Worm (Caenorhabditis elegans) whole organism, young adult: ENCODE results near the gene gtl-2.
"Not testable (repeated sequence)": the region's sequence is repeated elsewhere in the genome, so short reads cannot be mapped to it uniquely, and the experiment has no call there.

ENCODE experiments used
- C06A6.2 ChIP-seq: fragments of 200-800 bp; sonication (Bioruptor generic); conservative IDR thresholded peaks from 2 replicates; pipeline ENCODE4 v1.3.6; 2022; ENCODE audit warnings: missing genetic modification characterization, missing compliant biosample characterization
- D2030.7 ChIP-seq: fragments of 200-800 bp; sonication (Bioruptor generic); IDR thresholded peaks from 2 replicates; pipeline ENCODE4 v1.3.6; 2022; ENCODE audit warnings: missing genetic modification reagents, missing genetic modification characterization, missing compliant biosample characterization
- F22D6.2 ChIP-seq: sonication (generic microtip); optimal IDR thresholded peaks from 2 replicates; lab custom pipeline; 2016; ENCODE audit warnings: mild to moderate bottlenecking, missing genetic modification characterization, missing compliant biosample characterization
- F37B4.10 ChIP-seq: fragments of 200-800 bp; sonication (Bioruptor generic); IDR thresholded peaks from 2 replicates; pipeline ENCODE4 v1.3.6; 2022; ENCODE audit warnings: missing genetic modification characterization, missing compliant biosample characterization
- F55B11.4 ChIP-seq: sonication (generic microtip); optimal IDR thresholded peaks from 2 replicates; lab custom pipeline; 2016; ENCODE audit warnings: missing compliant biosample characterization, missing genetic modification characterization, borderline replicate concordance; ENCODE audit not compliant: insufficient read depth
- K11D2.4 ChIP-seq: fragments of 200-800 bp; sonication (Bioruptor generic); IDR thresholded peaks from 2 replicates; pipeline ENCODE4 v1.3.6; 2022; ENCODE audit warnings: missing genetic modification reagents, missing genetic modification characterization, missing compliant biosample characterization
- Y53G8AR.9 ChIP-seq: fragments of 200-800 bp; sonication (Bioruptor generic); conservative IDR thresholded peaks from 2 replicates; pipeline ENCODE4 v1.3.6; 2022; ENCODE audit warnings: missing genetic modification reagents, missing genetic modification characterization, missing compliant biosample characterization
- Y67H2A.10 ChIP-seq: fragments of 200-800 bp; sonication (Bioruptor generic); conservative IDR thresholded peaks from 2 replicates; pipeline ENCODE4 v1.3.6; 2022; ENCODE audit warnings: missing genetic modification reagents, missing genetic modification characterization, missing compliant biosample characterization
- Y95B8A.8 ChIP-seq: fragments of 200-800 bp; sonication (Bioruptor generic); IDR thresholded peaks from 2 replicates; pipeline ENCODE4 v1.3.6; 2022; ENCODE audit warnings: missing genetic modification reagents, missing genetic modification characterization, missing compliant biosample characterization
- akir-1 ChIP-seq: fragments of 200-800 bp; sonication (Bioruptor generic); optimal IDR thresholded peaks from 2 replicates; lab custom pipeline; 2018; ENCODE audit warnings: mild to moderate bottlenecking, missing genetic modification characterization, moderate library complexity, missing compliant biosample characterization
- ccch-3 ChIP-seq: fragments of 200-800 bp; sonication (Bioruptor generic); optimal IDR thresholded peaks from 2 replicates; lab custom pipeline; 2018; ENCODE audit warnings: mild to moderate bottlenecking, missing genetic modification characterization, missing compliant biosample characterization
- cebp-1 ChIP-seq, 2 experiments: fragments of 200-800 bp in 1 of 2; sonication (Bioruptor generic) in 1 of 2; sonication (generic microtip) in 1 of 2; IDR thresholded peaks in 1 of 2; optimal IDR thresholded peaks in 1 of 2; 2 replicates each; pipeline versions ENCODE4 v1.3.6 to Lab custom; 2017 to 2022; ENCODE audit warnings: missing compliant biosample characterization in 2 of 2, missing genetic modification characterization in 2 of 2, mild to moderate bottlenecking in 1 of 2, missing genetic modification reagents in 1 of 2, moderate library complexity in 1 of 2
- ceh-100 ChIP-seq: fragments of 200-800 bp; sonication (Bioruptor generic); IDR thresholded peaks from 2 replicates; pipeline ENCODE4 v1.3.6; 2022; ENCODE audit warnings: missing genetic modification reagents, missing genetic modification characterization, missing compliant biosample characterization
- ceh-40 ChIP-seq: fragments of 200-800 bp; sonication (Bioruptor generic); IDR thresholded peaks from 2 replicates; pipeline ENCODE4 v1.3.6; 2022; ENCODE audit warnings: missing genetic modification characterization, missing compliant biosample characterization
- ceh-58 ChIP-seq: fragments of 200-800 bp; sonication (Bioruptor generic); IDR thresholded peaks from 2 replicates; pipeline ENCODE4 v1.3.6; 2022; ENCODE audit warnings: missing genetic modification characterization, missing compliant biosample characterization
- ceh-79 ChIP-seq: sonication (generic microtip); optimal IDR thresholded peaks from 2 replicates; lab custom pipeline; 2017; ENCODE audit warnings: mild to moderate bottlenecking, missing genetic modification characterization, missing compliant biosample characterization
- ceh-91 ChIP-seq: fragments of 200-800 bp; sonication (Bioruptor generic); IDR thresholded peaks from 2 replicates; pipeline ENCODE4 v1.3.6; 2022; ENCODE audit warnings: missing genetic modification reagents, missing genetic modification characterization, missing compliant biosample characterization
- die-1 ChIP-seq: sonication (generic microtip); optimal IDR thresholded peaks from 2 replicates; lab custom pipeline; 2016; ENCODE audit warnings: missing genotype, mild to moderate bottlenecking, missing genetic modification characterization, missing compliant biosample characterization
- dox-1 ChIP-seq: fragments of 200-800 bp; sonication (Bioruptor generic); IDR thresholded peaks from 2 replicates; pipeline ENCODE4 v1.3.6; 2022; ENCODE audit warnings: missing genetic modification reagents, missing genetic modification characterization, missing compliant biosample characterization
- dpff-1 ChIP-seq: sonication (generic microtip); optimal IDR thresholded peaks from 2 replicates; lab custom pipeline; 2017; ENCODE audit warnings: mild to moderate bottlenecking, missing genetic modification characterization, missing compliant biosample characterization
- egrh-3 ChIP-seq: fragments of 200-800 bp; sonication (Bioruptor generic); IDR thresholded peaks from 2 replicates; pipeline ENCODE4 v1.3.6; 2022; ENCODE audit warnings: missing genetic modification reagents, missing genetic modification characterization, missing compliant biosample characterization
- ets-4 ChIP-seq: fragments of 200-800 bp; sonication (Bioruptor generic); optimal IDR thresholded peaks from 2 replicates; lab custom pipeline; 2018; ENCODE audit warnings: mild to moderate bottlenecking, missing genetic modification characterization, missing compliant biosample characterization
- hlh-12 ChIP-seq: sonication (generic microtip); optimal IDR thresholded peaks from 2 replicates; lab custom pipeline; 2016; ENCODE audit warnings: missing genetic modification characterization, missing compliant biosample characterization
- let-607 ChIP-seq, 2 experiments: fragments of 200-800 bp in 1 of 2; sonication (Bioruptor generic) in 1 of 2; sonication (generic microtip) in 1 of 2; optimal IDR thresholded peaks; 2 replicates each; lab custom pipeline; 2016 to 2018; ENCODE audit warnings: mild to moderate bottlenecking in 2 of 2, missing compliant biosample characterization in 2 of 2, missing genetic modification characterization in 2 of 2, moderate library complexity in 2 of 2, missing genotype in 1 of 2
- lin-35 ChIP-seq, 3 experiments: fragments of 150-350 bp in 2 of 3; sonication (generic microtip) in 1 of 3; optimal IDR thresholded peaks; 2 replicates each; lab custom pipeline; 2014 to 2018; ENCODE audit warnings: missing biosample characterization in 3 of 3, missing genetic modification characterization in 3 of 3, missing genetic modification reagents in 3 of 3
- lin-54 ChIP-seq: fragments of 200-800 bp; sonication (Bioruptor generic); optimal IDR thresholded peaks from 2 replicates; lab custom pipeline; 2018; ENCODE audit warnings: mild to moderate bottlenecking, missing genetic modification characterization, missing compliant biosample characterization
- lir-1 ChIP-seq: fragments of 200-800 bp; sonication (Bioruptor generic); conservative IDR thresholded peaks from 2 replicates; pipeline ENCODE4 v1.3.6; 2022; ENCODE audit warnings: missing genetic modification reagents, missing genetic modification characterization, missing compliant biosample characterization
- lsl-1 ChIP-seq: fragments of 200-800 bp; sonication (Bioruptor generic); optimal IDR thresholded peaks from 2 replicates; lab custom pipeline; 2018; ENCODE audit warnings: mild to moderate bottlenecking, missing genetic modification characterization, moderate library complexity, missing compliant biosample characterization
- madf-3 ChIP-seq: fragments of 200-800 bp; sonication (Bioruptor generic); IDR thresholded peaks from 2 replicates; pipeline ENCODE4 v1.3.6; 2022; ENCODE audit warnings: missing genetic modification reagents, missing genetic modification characterization, missing compliant biosample characterization
- nfya-1 ChIP-seq: sonication (generic microtip); optimal IDR thresholded peaks from 2 replicates; lab custom pipeline; 2017; ENCODE audit warnings: antibody characterized with exemption, missing compliant biosample characterization, missing genetic modification characterization, borderline replicate concordance; ENCODE audit not compliant: insufficient read depth
- nfya-2 ChIP-seq: fragments of 200-800 bp; sonication (Bioruptor generic); IDR thresholded peaks from 2 replicates; pipeline ENCODE4 v1.3.6; 2022; ENCODE audit warnings: missing genetic modification reagents, missing genetic modification characterization, missing compliant biosample characterization
- nhr-120 ChIP-seq: fragments of 200-800 bp; sonication (Bioruptor generic); IDR thresholded peaks from 2 replicates; pipeline ENCODE4 v1.3.6; 2022; ENCODE audit warnings: missing genetic modification characterization, missing compliant biosample characterization
- nhr-80 ChIP-seq: sonication (generic microtip); optimal IDR thresholded peaks from 2 replicates; lab custom pipeline; 2016; ENCODE audit warnings: missing genetic modification characterization, missing compliant biosample characterization
- pbrm-1 ChIP-seq: fragments of 200-800 bp; sonication (Bioruptor generic); IDR thresholded peaks from 2 replicates; pipeline ENCODE4 v1.3.6; 2022; ENCODE audit warnings: missing genetic modification reagents, missing genetic modification characterization, missing compliant biosample characterization
- pha-4 ChIP-seq: fragments of 150-350 bp; sonication (generic microtip); optimal IDR thresholded peaks from 2 replicates; lab custom pipeline; 2014; ENCODE audit warnings: missing biosample characterization, missing genetic modification reagents, missing genetic modification characterization
- rpc-1 ChIP-seq, 2 experiments: fragments of 150-350 bp in 1 of 2; sonication (generic microtip) in 1 of 2; optimal IDR thresholded peaks; 2 replicates each; lab custom pipeline; 2014 to 2018; ENCODE audit warnings: missing biosample characterization in 1 of 2, missing genetic modification characterization in 1 of 2, missing genetic modification reagents in 1 of 2, missing genotype in 1 of 2
- snpc-1.3 ChIP-seq: sonication (generic microtip); optimal IDR thresholded peaks from 2 replicates; lab custom pipeline; 2017; ENCODE audit warnings: missing genetic modification characterization, mild to moderate bottlenecking, missing compliant biosample characterization, antibody characterized with exemption, moderate library complexity, missing genotype, missing genetic modification reagents; ENCODE audit not compliant: insufficient read depth
- snpc-3.4 ChIP-seq: sonication (generic microtip); optimal IDR thresholded peaks from 2 replicates; lab custom pipeline; 2017; ENCODE audit warnings: missing genetic modification characterization, mild to moderate bottlenecking, missing compliant biosample characterization, antibody characterized with exemption, moderate library complexity, missing genotype, missing genetic modification reagents
- somi-1 ChIP-seq: fragments of 200-800 bp; sonication (Bioruptor generic); optimal IDR thresholded peaks from 2 replicates; lab custom pipeline; 2018; ENCODE audit warnings: mild to moderate bottlenecking, missing genetic modification characterization, missing compliant biosample characterization
- tlf-1 ChIP-seq: fragments of 200-800 bp; sonication (Bioruptor generic); optimal IDR thresholded peaks from 2 replicates; lab custom pipeline; 2018; ENCODE audit warnings: mild to moderate bottlenecking, missing genetic modification characterization, missing compliant biosample characterization
- zim-3 ChIP-seq: sonication (generic microtip); optimal IDR thresholded peaks from 2 replicates; lab custom pipeline; 2017; ENCODE audit warnings: mild to moderate bottlenecking, missing genetic modification characterization, moderate library complexity, missing compliant biosample characterization
- ztf-22 ChIP-seq: fragments of 200-800 bp; sonication (Bioruptor generic); optimal IDR thresholded peaks from 2 replicates; lab custom pipeline; 2018; ENCODE audit warnings: mild to moderate bottlenecking, missing genetic modification characterization, moderate library complexity, missing compliant biosample characterization

gtl-2 gene

ce11 chrIV:11248031-11248631, 25.1 kb upstream of the gtl-2 start, which contains the start of gene C05C12.4:
TSS of gene C05C12.4 (minus strand) at chrIV:11248081.
- no peak for TF ChIP-seq die-1 (tag; lab: Kevin White, UChicago)
- TF ChIP-seq F22D6.2 (tag; lab: Kevin White, UChicago), result no peak
- no peak for TF ChIP-seq K11D2.4 (GFP tag; lab: Robert Waterston, UW)
- TF ChIP-seq ztf-22 (GFP tag; lab: Kevin White, UChicago), result no peak
- TF ChIP-seq F37B4.10, result no peak
- TF ChIP-seq lin-54, result no peak
- no peak for TF ChIP-seq rpc-1 (optimal IDR thresholded peaks at IDR 0.05; lab: Kevin White, UChicago)
- no peak for TF ChIP-seq rpc-1 (tag; optimal IDR thresholded peaks at IDR 0.05; lab: Kevin White, UChicago)
- no peak for TF ChIP-seq zim-3 (tag; lab: Kevin White, UChicago)
- no peak for TF ChIP-seq dpff-1
- no peak for TF ChIP-seq tlf-1 (GFP tag; lab: Kevin White, UChicago)
- no peak for TF ChIP-seq ceh-91 (GFP tag; lab: Robert Waterston, UW)
- TF ChIP-seq lsl-1 (GFP tag; lab: Kevin White, UChicago), result no peak
- no peak for TF ChIP-seq ceh-40 (GFP tag; lab: Robert Waterston, UW)
- TF ChIP-seq nfya-1 (tag; lab: Kevin White, UChicago), result no peak
- no peak for TF ChIP-seq ceh-79
- no peak for TF ChIP-seq pbrm-1 (GFP tag; lab: Robert Waterston, UW)
- TF ChIP-seq let-607 (tag; optimal IDR thresholded peaks at IDR 0.05; lab: Kevin White, UChicago), result peak in 1 of 2 experiments; percentile 20
- no peak for TF ChIP-seq somi-1 (GFP tag; lab: Kevin White, UChicago)
- TF ChIP-seq nhr-80 (tag; lab: Kevin White, UChicago), result peak; percentile 35
- TF ChIP-seq lir-1 (GFP tag; lab: Robert Waterston, UW), result no peak
- TF ChIP-seq C06A6.2 (GFP tag; lab: Robert Waterston, UW), result no peak
- no peak for TF ChIP-seq D2030.7 (GFP tag; lab: Robert Waterston, UW)
- no peak for TF ChIP-seq ccch-3 (GFP tag; lab: Kevin White, UChicago)
- no peak for TF ChIP-seq nfya-2
- TF ChIP-seq pha-4 (tag; lab: Kevin White, UChicago), result peak; percentile 4
- TF ChIP-seq Y53G8AR.9 (GFP tag; lab: Robert Waterston, UW), result no peak
- TF ChIP-seq snpc-3.4 (tag; lab: Kevin White, UChicago), result no peak

ce11 chrIV:11253689-11254088, 19.6 kb upstream of the gtl-2 start, which contains the start of gene C05C12.1:
TSS of gene C05C12.1 (plus strand) at chrIV:11253989.
- not testable (repeated sequence) for TF ChIP-seq nhr-120 (GFP tag; lab: Robert Waterston, UW); cebp-1 (GFP tag; IDR thresholded peaks at IDR 0.05; lab: Robert Waterston, UW); cebp-1 (tag; optimal IDR thresholded peaks at IDR 0.05; lab: Kevin White, UChicago); F55B11.4

ce11 chrIV:11257476-11257875, 15.8 kb upstream of the gtl-2 start:
- TF ChIP-seq akir-1 (GFP tag; lab: Kevin White, UChicago), result no peak
- TF ChIP-seq ceh-91 (GFP tag; lab: Robert Waterston, UW), result no peak
- TF ChIP-seq lsl-1 (GFP tag; lab: Kevin White, UChicago), result no peak
- peak; percentile 57 for TF ChIP-seq dox-1 (GFP tag; lab: Robert Waterston, UW)
- TF ChIP-seq Y53G8AR.9 (GFP tag; lab: Robert Waterston, UW), result no peak
- TF ChIP-seq lin-35 (GFP tag; optimal IDR thresholded peaks at IDR 0.05; lab: Kevin White, UChicago), result no peak
- TF ChIP-seq ets-4 (GFP tag; lab: Kevin White, UChicago), result peak; percentile 56
- TF ChIP-seq egrh-3, result no peak
- TF ChIP-seq nfya-2, result no peak
- TF ChIP-seq K11D2.4 (GFP tag; lab: Robert Waterston, UW), result no peak
- TF ChIP-seq lin-54, result no peak
- no peak for TF ChIP-seq Y67H2A.10 (GFP tag; lab: Robert Waterston, UW)
- no peak for TF ChIP-seq Y95B8A.8 (GFP tag; lab: Robert Waterston, UW)
- peak; percentile 95 for TF ChIP-seq nhr-80 (tag; lab: Kevin White, UChicago)
- no peak for TF ChIP-seq ccch-3 (GFP tag; lab: Kevin White, UChicago)
- TF ChIP-seq ceh-100 (GFP tag; lab: Robert Waterston, UW), result no peak
- no peak for TF ChIP-seq ceh-58
- no peak for TF ChIP-seq madf-3 (GFP tag; lab: Robert Waterston, UW)
- no peak for TF ChIP-seq hlh-12 (tag; lab: Kevin White, UChicago)
- no peak for TF ChIP-seq snpc-1.3 (tag; lab: Kevin White, UChicago)
- TF ChIP-seq die-1 (tag; lab: Kevin White, UChicago), result no peak
